Fruit fly (Drosophila melanogaster) whole organism, prepupa: ENCODE measurements around the gene Smr.

Source experiments
- Blimp-1 ChIP-seq: fragments of 200-800 bp; sonication (Bioruptor generic); optimal IDR thresholded peaks from 3 replicates; lab custom pipeline; 2017; ENCODE audit warnings: missing biosample characterization, missing genetic modification characterization, mild to moderate bottlenecking, moderate library complexity, missing genetic modification reagents
- CG10631 ChIP-seq: fragments of 200-800 bp; sonication (Bioruptor generic); optimal IDR thresholded peaks from 2 replicates; lab custom pipeline; 2016; ENCODE audit warnings: missing biosample characterization, missing genetic modification characterization
- CG10669 ChIP-seq: fragments of 200-800 bp; sonication (Bioruptor generic); optimal IDR thresholded peaks from 3 replicates; lab custom pipeline; 2018; ENCODE audit warnings: missing biosample characterization, mild to moderate bottlenecking, missing genetic modification characterization, moderate library complexity
- CG15336 ChIP-seq: fragments of 200-800 bp; sonication (Bioruptor generic); IDR thresholded peaks from 2 replicates; pipeline ENCODE4 v1.3.6; 2022; ENCODE audit warnings: missing biosample characterization, missing genetic modification characterization
- CG3032 ChIP-seq: fragments of 200-800 bp; optimal IDR thresholded peaks from 2 replicates; lab custom pipeline; 2019; ENCODE audit warnings: missing biosample characterization, mild to moderate bottlenecking, missing genetic modification characterization, moderate library complexity
- CG31627 ChIP-seq: fragments of 200-800 bp; sonication (Bioruptor generic); optimal IDR thresholded peaks from 3 replicates; lab custom pipeline; 2016; ENCODE audit warnings: missing biosample characterization, missing genetic modification characterization
- CG32006 ChIP-seq: fragments of 200-800 bp; sonication (Bioruptor generic); optimal IDR thresholded peaks from 3 replicates; lab custom pipeline; 2017; ENCODE audit warnings: missing biosample characterization, mild to moderate bottlenecking, missing genetic modification characterization
- CG34406 ChIP-seq: fragments of 200-800 bp; sonication (Bioruptor generic); optimal IDR thresholded peaks from 3 replicates; lab custom pipeline; 2016; ENCODE audit warnings: missing biosample characterization, missing genetic modification characterization
- CG3919 ChIP-seq: fragments of 200-800 bp; sonication (Bioruptor generic); optimal IDR thresholded peaks from 3 replicates; lab custom pipeline; 2016; ENCODE audit warnings: missing biosample characterization, missing genetic modification characterization
- CG4318 ChIP-seq: fragments of 200-800 bp; sonication (Bioruptor generic); optimal IDR thresholded peaks from 3 replicates; lab custom pipeline; 2017; ENCODE audit warnings: missing biosample characterization, mild to moderate bottlenecking, missing genetic modification characterization
- CG6792 ChIP-seq: fragments of 200-800 bp; sonication (Bioruptor generic); optimal IDR thresholded peaks from 3 replicates; lab custom pipeline; 2016; ENCODE audit warnings: missing biosample characterization, missing genetic modification characterization
- CG6808 ChIP-seq: fragments of 200-800 bp; sonication (Bioruptor generic); optimal IDR thresholded peaks from 3 replicates; lab custom pipeline; 2017; ENCODE audit warnings: missing biosample characterization, missing genetic modification characterization, mild to moderate bottlenecking, moderate library complexity, missing genetic modification reagents
- CG6854 ChIP-seq: fragments of 200-800 bp; sonication (Bioruptor generic); optimal IDR thresholded peaks from 2 replicates; lab custom pipeline; 2017; ENCODE audit warnings: missing biosample characterization, mild to moderate bottlenecking, missing genetic modification characterization
- CG7368 ChIP-seq: fragments of 200-800 bp; sonication (Bioruptor generic); optimal IDR thresholded peaks from 3 replicates; lab custom pipeline; 2016; ENCODE audit warnings: missing biosample characterization, missing genetic modification characterization
- CG8319 ChIP-seq: fragments of 200-800 bp; sonication (Bioruptor generic); optimal IDR thresholded peaks from 3 replicates; lab custom pipeline; 2016; ENCODE audit warnings: missing biosample characterization, missing genetic modification characterization
- CG8632 ChIP-seq: fragments of 200-800 bp; sonication (Bioruptor generic); optimal IDR thresholded peaks from 3 replicates; lab custom pipeline; 2016; ENCODE audit warnings: missing biosample characterization, missing genetic modification characterization
- Eip75B ChIP-seq: fragments of 200-800 bp; sonication (Bioruptor generic); optimal IDR thresholded peaks from 3 replicates; lab custom pipeline; 2016; ENCODE audit warnings: missing biosample characterization, missing genetic modification characterization
- Eip78C ChIP-seq: fragments of 200-800 bp; sonication (Bioruptor generic); peaks from one replicate; lab custom pipeline; 2016; ENCODE audit warnings: missing biosample characterization, missing genetic modification characterization
- Eip93F ChIP-seq: fragments of 200-800 bp; sonication (Bioruptor generic); optimal IDR thresholded peaks from 2 replicates; lab custom pipeline; 2016; ENCODE audit warnings: missing biosample characterization, mild to moderate bottlenecking, missing genetic modification characterization
- Ets21C ChIP-seq: fragments of 200-800 bp; sonication (Bioruptor generic); optimal IDR thresholded peaks from 3 replicates; lab custom pipeline; 2016; ENCODE audit warnings: missing biosample characterization, missing genetic modification characterization
- Ets96B ChIP-seq: fragments of 200-800 bp; optimal IDR thresholded peaks from 2 replicates; lab custom pipeline; 2019; ENCODE audit warnings: missing biosample characterization, mild to moderate bottlenecking, missing genetic modification characterization, moderate library complexity
- Gug ChIP-seq: fragments of 200-800 bp; sonication (Bioruptor generic); IDR thresholded peaks from 2 replicates; pipeline ENCODE4 v1.3.6; 2022; ENCODE audit warnings: missing biosample characterization, missing genetic modification characterization
- Hr38 ChIP-seq: sonication (Bioruptor generic); optimal IDR thresholded peaks from 2 replicates; lab custom pipeline; 2016; ENCODE audit warnings: missing biosample characterization, missing genetic modification characterization
- Hr39 ChIP-seq: fragments of 200-800 bp; sonication (Bioruptor generic); optimal IDR thresholded peaks from 2 replicates; lab custom pipeline; 2016; ENCODE audit warnings: missing biosample characterization, missing genetic modification characterization
- Met ChIP-seq: fragments of 200-800 bp; sonication (Bioruptor generic); optimal IDR thresholded peaks from 3 replicates; lab custom pipeline; 2016; ENCODE audit warnings: missing biosample characterization, missing genetic modification characterization
- OdsH ChIP-seq: fragments of 200-800 bp; sonication (Bioruptor generic); optimal IDR thresholded peaks from 3 replicates; lab custom pipeline; 2016; ENCODE audit warnings: missing biosample characterization, missing genetic modification characterization
- Sox102F ChIP-seq: fragments of 200-800 bp; sonication (Bioruptor generic); optimal IDR thresholded peaks from 2 replicates; lab custom pipeline; 2016; ENCODE audit warnings: missing biosample characterization, mild to moderate bottlenecking, missing genetic modification characterization
- Sox14 ChIP-seq: fragments of 200-800 bp; sonication (Bioruptor generic); optimal IDR thresholded peaks from 3 replicates; lab custom pipeline; 2016; ENCODE audit warnings: missing biosample characterization, missing genetic modification characterization
- achi ChIP-seq: fragments of 200-800 bp; sonication (Bioruptor generic); optimal IDR thresholded peaks from 3 replicates; lab custom pipeline; 2016; ENCODE audit warnings: missing biosample characterization, missing genetic modification characterization
- acj6 ChIP-seq: fragments of 200-800 bp; sonication (Bioruptor generic); optimal IDR thresholded peaks from 3 replicates; lab custom pipeline; 2016; ENCODE audit warnings: missing biosample characterization, missing genetic modification characterization
- cyc ChIP-seq: fragments of 200-800 bp; sonication (Bioruptor generic); optimal IDR thresholded peaks from 3 replicates; lab custom pipeline; 2016; ENCODE audit warnings: missing biosample characterization, missing genetic modification characterization
- dac ChIP-seq: fragments of 200-800 bp; sonication (Bioruptor generic); optimal IDR thresholded peaks from 2 replicates; lab custom pipeline; 2017; ENCODE audit warnings: missing biosample characterization, mild to moderate bottlenecking, missing genetic modification characterization
- dsx ChIP-seq: fragments of 200-800 bp; optimal IDR thresholded peaks from 3 replicates; lab custom pipeline; 2019; ENCODE audit warnings: missing biosample characterization, mild to moderate bottlenecking, missing genetic modification characterization, moderate library complexity; ENCODE audit not compliant: poor library complexity, severe bottlenecking
- eg ChIP-seq: fragments of 200-800 bp; sonication (Bioruptor generic); IDR thresholded peaks from 3 replicates; pipeline ENCODE4 v1.3.6; 2022; ENCODE audit warnings: missing biosample characterization, missing genetic modification characterization
- esn ChIP-seq: fragments of 200-800 bp; sonication (Bioruptor generic); optimal IDR thresholded peaks from 2 replicates; lab custom pipeline; 2016; ENCODE audit warnings: missing biosample characterization, mild to moderate bottlenecking, missing genetic modification characterization, moderate library complexity
- fkh ChIP-seq: fragments of 200-800 bp; sonication (Bioruptor generic); optimal IDR thresholded peaks from 3 replicates; lab custom pipeline; 2017; ENCODE audit warnings: missing biosample characterization, mild to moderate bottlenecking, missing genetic modification characterization, moderate library complexity
- lz ChIP-seq: fragments of 200-800 bp; sonication (Bioruptor generic); optimal IDR thresholded peaks from 3 replicates; lab custom pipeline; 2016; ENCODE audit warnings: missing biosample characterization, missing genetic modification characterization
- net ChIP-seq: fragments of 200-800 bp; sonication (Bioruptor generic); optimal IDR thresholded peaks from 3 replicates; lab custom pipeline; 2016; ENCODE audit warnings: missing biosample characterization, missing genetic modification characterization
- pdm3 ChIP-seq: fragments of 200-800 bp; sonication (Bioruptor generic); optimal IDR thresholded peaks from 3 replicates; lab custom pipeline; 2016; ENCODE audit warnings: missing biosample characterization, missing genetic modification characterization
- salr ChIP-seq, 2 experiments: fragments of 200-800 bp; sonication (Bioruptor generic); optimal IDR thresholded peaks; 3 replicates each; lab custom pipeline; 2016 to 2018; ENCODE audit warnings: missing biosample characterization in 2 of 2, missing genetic modification characterization in 2 of 2, mild to moderate bottlenecking in 1 of 2
- spab ChIP-seq: fragments of 200-800 bp; sonication (Bioruptor generic); optimal IDR thresholded peaks from 2 replicates; lab custom pipeline; 2017; ENCODE audit warnings: missing biosample characterization, mild to moderate bottlenecking, missing genetic modification characterization, missing genetic modification reagents
- ss ChIP-seq, 2 experiments: fragments of 200-800 bp; sonication (Bioruptor generic); optimal IDR thresholded peaks; 2 replicates in 1 of 2; 3 replicates in 1 of 2; lab custom pipeline; 2017 to 2018; ENCODE audit warnings: mild to moderate bottlenecking in 2 of 2, missing biosample characterization in 2 of 2, missing genetic modification characterization in 2 of 2, moderate library complexity in 1 of 2
- topi ChIP-seq: fragments of 200-800 bp; sonication (Bioruptor generic); optimal IDR thresholded peaks from 3 replicates; lab custom pipeline; 2016; ENCODE audit warnings: missing biosample characterization, missing genetic modification characterization
- vri ChIP-seq: fragments of 200-800 bp; sonication (Bioruptor generic); optimal IDR thresholded peaks from 3 replicates; lab custom pipeline; 2016; ENCODE audit warnings: missing biosample characterization, mild to moderate bottlenecking, missing genetic modification characterization

The Smr gene

dm6 chrX:12676554-12677336, 65.7 kb downstream of the Smr start (continued):
- TF ChIP-seq CG34406 (GFP tag; lab: Kevin White, UChicago) (peak; percentile 6), CG8632 (GFP tag; lab: Kevin White, UChicago) (peak; percentile 52), ss (GFP tag; optimal IDR thresholded peaks at IDR 0.05; lab: Kevin White, UChicago) (peak; percentile 95 to 96), cyc (GFP tag; lab: Kevin White, UChicago) (peak; percentile 18), CG7368 (GFP tag; lab: Kevin White, UChicago) (peak; percentile 0), eg (GFP tag; lab: Robert Waterston, UW) (peak; percentile 89), fkh (GFP tag; lab: Kevin White, UChicago) (peak; percentile 6), CG32006 (GFP tag; lab: Kevin White, UChicago) (peak; percentile 39), Sox102F (GFP tag; lab: Kevin White, UChicago) (peak; percentile 76), spab (peak; percentile 68), acj6 (GFP tag; lab: Kevin White, UChicago) (no peak), CG8319 (GFP tag; lab: Kevin White, UChicago) (no peak), CG6808 (GFP tag; lab: Kevin White, UChicago) (peak; percentile 88), salr (GFP tag; optimal IDR thresholded peaks at IDR 0.05; lab: Kevin White, UChicago) (peak in 1 of 2 experiments; percentile 57), CG15336 (GFP tag; lab: Robert Waterston, UW) (peak; percentile 77), Eip93F (peak; percentile 27), OdsH (peak; percentile 27), CG6854 (GFP tag; lab: Kevin White, UChicago) (peak; percentile 76), vri (GFP tag; lab: Kevin White, UChicago) (peak; percentile 99), pdm3 (GFP tag; lab: Kevin White, UChicago) (peak; percentile 64), Eip78C (GFP tag; lab: Kevin White, UChicago) (peak; percentile 83), dac (GFP tag; lab: Kevin White, UChicago) (peak; percentile 22), CG10631 (GFP tag; lab: Kevin White, UChicago) (peak; percentile 31), lz (GFP tag; lab: Kevin White, UChicago) (peak; percentile 15), esn (GFP tag; lab: Kevin White, UChicago) (no peak), CG3919 (peak; percentile 30)

dm6 chrX:12675798-12676553, 66.4 kb downstream of the Smr start:
- TF ChIP-seq CG15336 (GFP tag; lab: Robert Waterston, UW) (no peak), CG6854 (GFP tag; lab: Kevin White, UChicago) (no peak), Gug (GFP tag; lab: Robert Waterston, UW) (no peak), Sox14 (no peak), CG10631 (GFP tag; lab: Kevin White, UChicago) (no peak), CG4318 (GFP tag; lab: Kevin White, UChicago) (no peak), fkh (GFP tag; lab: Kevin White, UChicago) (no peak), CG3032 (tag; lab: Kevin White, UChicago) (no peak), topi (GFP tag; lab: Kevin White, UChicago) (no peak), lz (GFP tag; lab: Kevin White, UChicago) (no peak), Ets96B (no peak), CG8319 (GFP tag; lab: Kevin White, UChicago) (no peak), pdm3 (GFP tag; lab: Kevin White, UChicago) (peak; percentile 10), achi (GFP tag; lab: Kevin White, UChicago) (no peak), CG10669 (no peak), Blimp-1 (GFP tag; lab: Kevin White, UChicago) (no peak), Ets21C (no peak), cyc (GFP tag; lab: Kevin White, UChicago) (no peak), Met (GFP tag; lab: Kevin White, UChicago) (peak; percentile 4), dsx (GFP tag; lab: Kevin White, UChicago) (no peak), Eip75B (GFP tag; lab: Kevin White, UChicago) (no peak), esn (GFP tag; lab: Kevin White, UChicago) (peak; percentile 21), Hr38 (no peak), ss (GFP tag; optimal IDR thresholded peaks at IDR 0.05; lab: Kevin White, UChicago) (no peak), CG6808 (GFP tag; lab: Kevin White, UChicago) (no peak), spab (no peak), CG31627 (GFP tag; lab: Kevin White, UChicago) (peak; percentile 10), CG8632 (GFP tag; lab: Kevin White, UChicago) (no peak), CG6792 (GFP tag; lab: Kevin White, UChicago) (no peak), CG7368 (GFP tag; lab: Kevin White, UChicago) (no peak), CG34406 (GFP tag; lab: Kevin White, UChicago) (no peak), net (GFP tag; lab: Kevin White, UChicago) (no peak), Hr39 (GFP tag; lab: Kevin White, UChicago) (peak; percentile 4), eg (GFP tag; lab: Robert Waterston, UW) (no peak)
